Fruit fly (Drosophila melanogaster): ENCODE results near the gene CG9981.

CG9981 gene

dm6 chrX:16420048-16420447 is 15.1 kb upstream of the CG9981 start:
- no peak for TF ChIP-seq CG17801 (GFP tag; optimal IDR thresholded peaks at IDR 0.05; ENCODE audit: partially characterized antibody)

DNA sequence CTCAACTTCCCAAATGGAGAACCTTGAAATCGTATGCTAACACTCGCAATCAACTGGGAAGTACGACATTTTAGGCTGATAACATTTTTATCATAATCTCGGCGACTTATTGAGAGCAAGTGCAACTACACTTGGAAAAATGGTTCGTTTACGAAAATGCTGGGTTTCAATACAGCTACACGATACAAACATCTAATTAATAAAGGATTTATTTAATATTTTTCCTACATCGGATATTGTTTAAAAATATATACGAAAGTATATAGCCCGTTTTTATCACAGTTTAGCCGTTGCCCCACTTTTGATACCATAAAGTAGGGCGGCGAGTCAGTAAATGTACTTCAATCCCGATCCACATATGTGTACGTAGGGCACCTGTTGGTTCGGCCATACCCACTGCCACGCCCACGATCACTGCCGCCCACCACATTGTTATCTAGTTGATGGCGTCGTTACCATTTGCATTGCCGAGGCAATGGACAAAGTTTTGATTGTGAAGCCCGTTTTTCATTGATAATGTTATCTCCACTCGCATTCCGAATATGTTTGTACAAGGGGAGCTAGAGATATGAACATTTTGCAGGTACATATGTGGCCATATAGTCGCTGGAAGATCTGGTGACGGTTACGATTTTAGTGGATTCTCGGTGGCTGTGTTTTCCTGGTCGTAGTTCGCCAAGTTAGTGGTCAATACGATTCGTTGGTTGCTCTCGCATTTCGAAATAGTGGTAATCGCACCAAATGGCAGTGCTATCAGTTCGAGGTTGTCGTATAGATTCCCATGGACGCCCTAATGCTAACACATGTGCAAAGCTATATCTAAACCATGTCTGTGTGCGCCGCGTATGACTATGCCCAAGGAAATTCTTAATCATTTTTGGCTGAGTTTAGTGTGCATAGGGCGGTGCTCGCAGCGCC is 9.8 kb upstream of the CG9981 start, which contains the start of gene Traf-like:
Traf-like (plus strand) TSS at position 596 of the 918 bp plus-strand sequence.
- no peak for TF ChIP-seq CG17801 (GFP tag; optimal IDR thresholded peaks at IDR 0.05; ENCODE audit: partially characterized antibody)

- no peak for TF ChIP-seq CG17801 (GFP tag; optimal IDR thresholded peaks at IDR 0.05; ENCODE audit: partially characterized antibody)
Measured at dm6 chrX:16406083-16406482, 1.2 kb upstream of the CG9981 start.

DNA sequence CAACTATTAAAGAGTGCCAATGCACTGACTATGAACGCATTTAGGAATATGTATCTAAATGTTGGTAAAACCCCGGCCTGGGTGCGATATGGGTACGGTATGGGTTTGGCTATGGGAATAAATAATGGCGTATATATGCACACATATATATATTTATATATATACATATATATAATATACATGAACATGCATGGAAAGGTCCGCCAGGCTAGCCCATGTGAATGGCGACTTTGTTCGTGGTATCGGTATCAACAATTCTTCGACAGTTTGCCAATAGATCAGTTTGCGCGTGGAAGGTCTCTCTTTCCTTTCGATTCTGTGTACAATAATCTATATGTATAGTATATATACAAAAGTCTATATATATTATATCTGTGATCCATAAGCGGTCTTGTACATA is 287 bp upstream of the CG9981 start, which contains the start of gene CG4301:
CG4301 (plus strand) TSS at position 301 of the 400 bp plus-strand sequence.
- TF ChIP-seq CG17801 (GFP tag; optimal IDR thresholded peaks at IDR 0.05; ENCODE audit: partially characterized antibody): no peak

dm6 chrX:16403811-16404420 is 1.0 kb downstream of the CG9981 start:
- TF ChIP-seq CG17801 (GFP tag; optimal IDR thresholded peaks at IDR 0.05; ENCODE audit: partially characterized antibody): peak; percentile 74

DNA sequence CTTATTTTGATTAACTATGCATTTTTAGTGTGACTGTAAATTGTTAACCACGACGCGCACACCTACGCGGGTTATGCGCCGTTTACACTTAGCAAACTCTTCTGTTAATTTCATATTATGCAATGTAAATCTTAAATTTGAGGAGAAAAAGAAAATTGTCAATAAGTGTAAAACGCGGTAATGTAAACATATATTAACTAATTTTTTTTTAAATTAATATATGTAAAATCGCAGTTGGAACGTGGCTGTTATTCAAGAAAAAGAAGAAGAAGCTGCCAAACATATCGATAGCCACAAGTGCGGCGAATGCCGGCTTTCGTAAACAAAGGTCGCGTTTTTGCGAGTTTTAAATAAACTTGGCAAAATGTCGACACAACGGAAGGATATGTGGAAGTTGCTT is 13.5 kb downstream of the CG9981 start, which contains the start of the genes TH1 and mei-41:
TH1 (minus strand) TSS at position 42 of the 400 bp plus-strand sequence.
mei-41 (plus strand) TSS at position 302 of the 400 bp plus-strand sequence.
- TF ChIP-seq CG17801 (GFP tag; optimal IDR thresholded peaks at IDR 0.05; ENCODE audit: partially characterized antibody): peak; percentile 84

DNA sequence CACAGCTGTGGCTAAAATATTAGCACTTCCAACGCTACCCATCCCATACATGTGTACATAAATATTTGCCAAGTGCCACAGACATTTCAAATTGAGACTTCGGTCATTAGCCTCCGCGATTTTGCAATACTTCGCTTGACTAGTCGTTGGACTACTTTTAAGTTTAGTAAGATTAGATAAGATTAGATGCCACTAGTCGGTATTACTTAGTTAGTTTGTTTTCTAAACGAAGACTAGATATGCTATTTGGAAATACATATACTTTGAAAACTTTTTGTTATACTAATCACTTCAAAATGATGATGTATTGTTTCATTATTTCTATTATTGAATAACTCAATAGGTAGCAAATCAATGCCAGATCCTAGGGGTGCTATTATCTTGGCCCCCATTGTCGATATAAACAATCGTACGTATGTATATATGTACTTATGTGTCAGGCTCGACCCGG is 19.0 kb downstream of the CG9981 start:
- TF ChIP-seq CG17801 (GFP tag; optimal IDR thresholded peaks at IDR 0.05; ENCODE audit: partially characterized antibody): peak; percentile 4

DNA sequence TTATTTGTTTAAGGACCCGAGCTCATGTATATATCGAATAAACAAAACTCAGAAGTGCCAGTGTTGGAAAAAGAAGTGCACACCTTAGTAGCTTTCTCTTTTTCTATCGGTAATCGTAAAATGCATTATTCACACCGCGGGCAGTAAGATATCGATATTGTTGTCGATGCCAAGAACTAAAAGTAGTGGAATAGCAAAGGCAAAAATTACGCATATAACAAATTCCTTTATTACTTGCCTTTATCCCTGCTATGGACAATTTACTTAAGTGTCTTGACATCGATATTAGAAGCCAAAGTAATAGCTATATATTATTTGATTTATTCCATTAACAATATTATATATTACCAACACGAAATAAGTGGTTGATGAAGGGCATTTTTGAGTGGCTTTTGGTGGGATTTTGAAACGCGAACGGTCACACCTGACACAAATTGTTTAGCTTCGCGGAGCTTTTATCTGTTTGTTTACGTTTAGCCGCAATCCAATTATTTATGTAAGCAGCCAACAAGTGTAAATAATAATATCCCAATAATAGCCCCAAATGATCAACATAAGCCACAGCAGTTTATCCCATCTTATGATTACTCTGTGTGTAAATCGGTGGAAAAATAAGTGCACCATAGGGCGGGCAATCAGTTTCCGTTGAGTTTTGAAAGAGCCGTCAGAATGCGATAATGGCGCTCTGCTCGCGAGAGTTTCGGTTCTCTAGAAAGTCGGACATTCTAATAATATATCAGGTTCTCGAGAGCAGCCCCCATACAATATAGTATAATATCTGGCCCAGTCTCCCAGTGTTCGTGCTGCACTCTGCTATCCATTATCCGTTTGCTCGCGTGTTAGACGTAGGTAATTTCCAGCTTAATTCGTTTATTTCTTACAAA is 19.8 kb downstream of the CG9981 start, which contains the start of the genes CG9992 and CG4239:
CG9992 (minus strand) TSS at position 66 of the 884 bp plus-strand sequence.
CG4239 (plus strand) TSS at position 436 of the 884 bp plus-strand sequence.
- peak; percentile 7 for TF ChIP-seq CG17801 (GFP tag; optimal IDR thresholded peaks at IDR 0.05; ENCODE audit: partially characterized antibody)

DNA sequence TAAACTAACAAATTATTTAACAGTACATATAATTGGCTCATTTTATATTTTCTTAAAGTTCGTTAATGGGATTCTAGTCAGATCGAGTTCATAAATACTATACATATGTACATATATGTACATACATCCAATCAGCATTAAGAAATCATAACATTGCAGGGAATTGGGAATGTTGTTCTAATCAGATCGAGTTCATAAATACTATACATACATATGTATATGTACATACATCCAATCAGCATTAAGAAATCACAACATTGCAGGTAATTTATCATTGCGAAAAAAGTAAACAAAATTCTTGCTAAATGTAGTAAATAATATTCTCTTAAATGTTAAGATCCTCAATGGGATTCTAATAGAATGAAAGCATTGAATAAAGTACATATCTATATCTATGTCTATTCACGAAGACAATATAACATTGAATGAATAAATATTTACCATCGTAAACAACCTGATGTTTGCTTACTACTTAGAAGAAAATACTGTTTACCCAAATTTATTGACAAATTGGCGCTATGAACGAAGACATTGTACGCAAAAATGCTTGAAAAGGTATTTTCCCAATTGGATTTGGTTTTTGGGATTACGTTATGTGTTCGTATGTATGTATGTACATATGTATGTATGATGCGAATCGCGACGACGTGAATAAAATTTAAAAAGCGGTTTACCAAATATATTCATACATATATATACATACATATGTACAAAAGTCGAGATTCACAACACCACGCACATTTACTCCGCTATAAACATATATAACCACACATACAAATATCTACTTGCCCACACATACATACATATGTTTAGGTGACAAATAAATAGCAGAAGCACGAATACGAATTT is 21.0 kb downstream of the CG9981 start:
- no peak for TF ChIP-seq CG17801 (GFP tag; optimal IDR thresholded peaks at IDR 0.05; ENCODE audit: partially characterized antibody)

DNA sequence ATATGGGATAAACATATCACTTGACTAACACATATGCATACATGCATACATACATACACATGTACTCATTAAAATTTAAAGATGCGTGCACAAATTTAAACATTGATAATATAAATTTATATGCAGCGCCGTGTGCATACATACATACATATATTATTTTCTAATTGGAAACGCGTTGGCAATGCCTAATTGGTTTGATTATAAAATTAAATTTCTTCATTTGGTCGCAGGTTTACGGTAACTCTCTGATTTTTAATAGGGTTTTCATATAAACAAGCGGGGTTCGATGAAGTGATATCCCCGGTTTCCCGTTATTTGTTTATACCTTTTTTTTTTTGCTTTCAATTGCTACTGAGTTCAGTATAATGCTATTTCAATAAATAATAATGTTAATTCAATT is 30.9 kb downstream of the CG9981 start:
- no peak for TF ChIP-seq CG17801 (GFP tag; optimal IDR thresholded peaks at IDR 0.05; ENCODE audit: partially characterized antibody)

- TF ChIP-seq CG17801 (GFP tag; optimal IDR thresholded peaks at IDR 0.05; ENCODE audit: partially characterized antibody): no peak
Measured at dm6 chrX:16373541-16373940, 31.4 kb downstream of the CG9981 start.

- peak; percentile 64 for TF ChIP-seq CG17801 (GFP tag; optimal IDR thresholded peaks at IDR 0.05; ENCODE audit: partially characterized antibody)
Measured at dm6 chrX:16372492-16373350, 32.2 kb downstream of the CG9981 start, which contains the start of gene Fur2. TSS of gene Fur2 (plus strand) at chrX:16373086.

dm6 chrX:16371923-16372322 is 33.0 kb downstream of the CG9981 start:
- TF ChIP-seq CG17801 (GFP tag; optimal IDR thresholded peaks at IDR 0.05; ENCODE audit: partially characterized antibody): no peak

All from ovary, adult (tissue).